Worm (Caenorhabditis elegans): ENCODE data around the gene C17H12.10.

C17H12.10 gene

ce11 chrIV:6809756-6810155, 3.2 kb downstream of the C17H12.10 start:
- TF ChIP-seq tbx-2 (tag; optimal IDR thresholded peaks at IDR 0.05) (peak; percentile 69), jun-1 (tag; optimal IDR thresholded peaks at IDR 0.05) (peak; percentile 10), efl-3 (GFP tag; optimal IDR thresholded peaks at IDR 0.05) (no peak), ama-1 (optimal IDR thresholded peaks at IDR 0.05) (no peak), mab-9 (GFP tag; IDR thresholded peaks at IDR 0.05) (peak; percentile 66), mdl-1 (tag; optimal IDR thresholded peaks at IDR 0.05) (no peak), fkh-8 (tag; optimal IDR thresholded peaks at IDR 0.05) (peak; percentile 73), ztf-4 (tag; optimal IDR thresholded peaks at IDR 0.05) (peak; percentile 35), isw-1 (GFP tag; IDR thresholded peaks at IDR 0.05) (peak; percentile 41), egl-27 (tag; optimal IDR thresholded peaks at IDR 0.05) (peak in 1 of 2 experiments; percentile 32), lin-13 (GFP tag; optimal IDR thresholded peaks at IDR 0.05) (no peak), lin-14 (GFP tag; optimal IDR thresholded peaks at IDR 0.05) (peak; percentile 94), ets-5 (GFP tag; IDR thresholded peaks at IDR 0.05) (no peak), xbp-1 (tag; optimal IDR thresholded peaks at IDR 0.05) (peak; percentile 31), sox-4 (tag; optimal IDR thresholded peaks at IDR 0.05) (no peak), blmp-1 (tag; optimal IDR thresholded peaks at IDR 0.05) (peak; percentile 35), pag-3 (tag; optimal IDR thresholded peaks at IDR 0.05; ENCODE audit: borderline replicate concordance, insufficient read depth) (no peak), nhr-71 (tag; optimal IDR thresholded peaks at IDR 0.05) (peak; percentile 72), egl-13 (tag; optimal IDR thresholded peaks at IDR 0.05) (peak; percentile 50), ceh-8 (GFP tag; optimal IDR thresholded peaks at IDR 0.05) (peak; percentile 53), lin-39 (tag; optimal IDR thresholded peaks at IDR 0.05) (no peak), unc-86 (tag; optimal IDR thresholded peaks at IDR 0.05) (peak; percentile 84), zag-1 (tag; optimal IDR thresholded peaks at IDR 0.05) (peak; percentile 11), lin-35 (GFP tag; optimal IDR thresholded peaks at IDR 0.05) (peak in 1 of 2 experiments; percentile 51), nhr-28 (tag; optimal IDR thresholded peaks at IDR 0.05) (no peak), ceh-88 (GFP tag; IDR thresholded peaks at IDR 0.05) (no peak), efl-1 (optimal IDR thresholded peaks at IDR 0.05) (peak; percentile 37 to 42), efl-1 (GFP tag; optimal IDR thresholded peaks at IDR 0.05 in 1 of 2) (peak; percentile 6 to 81), lsy-2 (tag; optimal IDR thresholded peaks at IDR 0.05) (peak in 1 of 2 experiments; percentile 58), lin-15B (tag; optimal IDR thresholded peaks at IDR 0.05) (peak; percentile 24), fkh-10 (GFP tag; optimal IDR thresholded peaks at IDR 0.05) (peak; percentile 84), snu-23 (GFP tag; optimal IDR thresholded peaks at IDR 0.05) (peak; percentile 57), nhr-47 (tag; optimal IDR thresholded peaks at IDR 0.05) (peak; percentile 64), vab-15 (tag; optimal IDR thresholded peaks at IDR 0.05) (no peak), fkh-4 (tag; optimal IDR thresholded peaks at IDR 0.05; ENCODE audit: borderline replicate concordance) (no peak), swsn-7 (tag; optimal IDR thresholded peaks at IDR 0.05) (peak; percentile 66), nhr-19 (GFP tag; conservative IDR thresholded peaks at IDR 0.05) (peak; percentile 41), ceh-82 (tag; optimal IDR thresholded peaks at IDR 0.05) (peak; percentile 48 to 71 (median 49))

ce11 chrIV:6811808-6812207, 5.2 kb downstream of the C17H12.10 start, which contains the start of gene ceh-48:
ceh-48 (plus strand) TSS chrIV:6812108.
- no peak for TF ChIP-seq efl-3 (GFP tag; optimal IDR thresholded peaks at IDR 0.05)
- no peak for TF ChIP-seq lin-15B (tag; optimal IDR thresholded peaks at IDR 0.05)
- TF ChIP-seq mab-9 (GFP tag; IDR thresholded peaks at IDR 0.05) = no peak
- no peak for TF ChIP-seq Y116A8C.19 (tag; optimal IDR thresholded peaks at IDR 0.05; ENCODE audit: borderline replicate concordance)
- no peak for TF ChIP-seq tlp-1 (tag; optimal IDR thresholded peaks at IDR 0.05)
- no peak for TF ChIP-seq efl-1 (optimal IDR thresholded peaks at IDR 0.05)
- TF ChIP-seq efl-1 (GFP tag; optimal IDR thresholded peaks at IDR 0.05 in 1 of 2) = no peak
- TF ChIP-seq nhr-90 (tag; optimal IDR thresholded peaks at IDR 0.05; ENCODE audit: poor library complexity) = no peak
- no peak for TF ChIP-seq xbp-1 (tag; optimal IDR thresholded peaks at IDR 0.05)
- TF ChIP-seq jun-1 (tag; optimal IDR thresholded peaks at IDR 0.05) = no peak
- no peak for TF ChIP-seq blmp-1 (tag; optimal IDR thresholded peaks at IDR 0.05)
- no peak for TF ChIP-seq ztf-11 (tag; optimal IDR thresholded peaks at IDR 0.05)
- TF ChIP-seq nhr-71 (tag; optimal IDR thresholded peaks at IDR 0.05) = no peak
- TF ChIP-seq ceh-8 (GFP tag; optimal IDR thresholded peaks at IDR 0.05) = no peak
- no peak for TF ChIP-seq dpl-1 (GFP tag; optimal IDR thresholded peaks at IDR 0.05)

Data from whole organism, L1 larva.